Worm (Caenorhabditis elegans): ENCODE measurements around the gene C04C3.14.

The C04C3.14 gene

ce11 chrIV:3444101-3444500 is 48.4 kb downstream of the C04C3.14 start, which contains the start of gene F09D12.2:
Gene F09D12.2, minus strand, starts transcription at chrIV:3444201.
- TF ChIP-seq unc-62 (GFP tag; optimal IDR thresholded peaks at IDR 0.05), result no peak

- TF ChIP-seq unc-62 (GFP tag; optimal IDR thresholded peaks at IDR 0.05), result no peak
These were observed 48.9 kb downstream of the C04C3.14 start, which contains the start of gene F58E2.5 for ce11 chrIV:3444614-3445013. Gene F58E2.5, plus strand, starts transcription at chrIV:3444914.

Data from whole organism, dauer.